Fruit fly (Drosophila melanogaster) whole organism, embryonic: ENCODE results near the gene Edg78E.
A peak's percentile ranks its signal among the peaks of the same experiment; 100 is the strongest.

Source experiments
- Ada2b ChIP-seq: fragments of 200-800 bp; sonication (Bioruptor generic); IDR thresholded peaks from 2 replicates; pipeline ENCODE4 v1.3.6; 2022; ENCODE audit warnings: missing biosample characterization, missing genetic modification characterization
- Antp ChIP-seq: fragments of 200-800 bp; sonication (Bioruptor generic); optimal IDR thresholded peaks from 3 replicates; lab custom pipeline; 2016; ENCODE audit warnings: missing biosample characterization, missing genetic modification characterization
- CG10431 ChIP-seq: fragments of 200-800 bp; sonication (Bioruptor generic); optimal IDR thresholded peaks from 3 replicates; lab custom pipeline; 2018; ENCODE audit warnings: missing biosample characterization, mild to moderate bottlenecking, missing genetic modification characterization
- CG11504 ChIP-seq: fragments of 200-800 bp; sonication (Bioruptor generic); optimal IDR thresholded peaks from 3 replicates; lab custom pipeline; 2019; ENCODE audit warnings: missing biosample characterization, mild to moderate bottlenecking, missing genetic modification characterization, moderate library complexity
- CG11695 ChIP-seq: fragments of 200-800 bp; sonication (Bioruptor generic); IDR thresholded peaks from 3 replicates; pipeline ENCODE4 v1.3.6; 2022; ENCODE audit warnings: missing biosample characterization, missing genetic modification characterization
- CG12071 ChIP-seq: fragments of 200-800 bp; sonication (Bioruptor generic); optimal IDR thresholded peaks from 3 replicates; lab custom pipeline; 2018; ENCODE audit warnings: missing biosample characterization, mild to moderate bottlenecking, missing genetic modification characterization
- CG12155 ChIP-seq: fragments of 200-800 bp; sonication (Bioruptor generic); optimal IDR thresholded peaks from 3 replicates; lab custom pipeline; 2016; ENCODE audit warnings: missing biosample characterization, missing genetic modification characterization
- CG12219 ChIP-seq: fragments of 200-800 bp; sonication (Bioruptor generic); optimal IDR thresholded peaks from 3 replicates; lab custom pipeline; 2018; ENCODE audit warnings: missing biosample characterization, mild to moderate bottlenecking, missing genetic modification characterization
- CG13296 ChIP-seq: fragments of 200-800 bp; sonication (Bioruptor generic); optimal IDR thresholded peaks from 3 replicates; lab custom pipeline; 2018; ENCODE audit warnings: missing biosample characterization, mild to moderate bottlenecking, missing genetic modification characterization
- CG14710 ChIP-seq: fragments of 200-800 bp; sonication (Bioruptor generic); optimal IDR thresholded peaks from 3 replicates; lab custom pipeline; 2019; ENCODE audit warnings: missing biosample characterization, mild to moderate bottlenecking, missing genetic modification characterization, moderate library complexity
- CG15601 ChIP-seq: fragments of 200-800 bp; sonication (Bioruptor generic); optimal IDR thresholded peaks from 3 replicates; lab custom pipeline; 2019; ENCODE audit warnings: missing biosample characterization, mild to moderate bottlenecking, missing genetic modification characterization, moderate library complexity
- CG17802 ChIP-seq: fragments of 200-800 bp; sonication (Bioruptor generic); optimal IDR thresholded peaks from 2 replicates; lab custom pipeline; 2018; ENCODE audit warnings: missing biosample characterization, mild to moderate bottlenecking, missing genetic modification characterization, moderate library complexity
- CG18476 ChIP-seq: fragments of 200-800 bp; sonication (Bioruptor generic); optimal IDR thresholded peaks from 2 replicates; lab custom pipeline; 2016; ENCODE audit warnings: missing biosample characterization, mild to moderate bottlenecking, missing genetic modification characterization
- CG2202 ChIP-seq: fragments of 200-800 bp; sonication (Bioruptor generic); optimal IDR thresholded peaks from 2 replicates; lab custom pipeline; 2018; ENCODE audit warnings: missing biosample characterization, mild to moderate bottlenecking, missing genetic modification characterization
- CG3407 ChIP-seq: fragments of 200-800 bp; sonication (Bioruptor generic); optimal IDR thresholded peaks from 2 replicates; lab custom pipeline; 2018; ENCODE audit warnings: missing biosample characterization, mild to moderate bottlenecking, missing genetic modification characterization
- CG3726 ChIP-seq: fragments of 200-800 bp; sonication (Bioruptor generic); IDR thresholded peaks from 3 replicates; pipeline ENCODE4, ENCODE4 v1.3.6; 2022; ENCODE audit warnings: missing biosample characterization, missing genetic modification characterization
- CG4820 ChIP-seq: fragments of 200-800 bp; sonication (Bioruptor generic); optimal IDR thresholded peaks from 3 replicates; lab custom pipeline; 2016; ENCODE audit warnings: missing biosample characterization, missing genetic modification characterization
- CG4854 ChIP-seq: fragments of 200-800 bp; sonication (Bioruptor generic); optimal IDR thresholded peaks from 2 replicates; lab custom pipeline; 2016; ENCODE audit warnings: missing biosample characterization, missing genetic modification characterization, inconsistent platforms
- CG6654 ChIP-seq: fragments of 200-800 bp; sonication (Bioruptor generic); optimal IDR thresholded peaks from 2 replicates; lab custom pipeline; 2017; ENCODE audit warnings: missing biosample characterization, mild to moderate bottlenecking, missing genetic modification characterization
- CG6689 ChIP-seq: fragments of 200-800 bp; sonication (Bioruptor generic); IDR thresholded peaks from 2 replicates; pipeline ENCODE4 v1.3.6; 2022; ENCODE audit warnings: missing biosample characterization, missing genetic modification characterization
- CG7372 ChIP-seq: fragments of 200-800 bp; sonication (Bioruptor generic); IDR thresholded peaks from 2 replicates; pipeline ENCODE4 v1.3.6; 2022; ENCODE audit warnings: missing biosample characterization, missing genetic modification characterization
- CG8388 ChIP-seq: fragments of 200-800 bp; sonication (Bioruptor generic); optimal IDR thresholded peaks from 2 replicates; lab custom pipeline; 2019; ENCODE audit warnings: missing biosample characterization, mild to moderate bottlenecking, missing genetic modification characterization, moderate library complexity
- CG9609 ChIP-seq: fragments of 200-800 bp; sonication (Bioruptor generic); optimal IDR thresholded peaks from 3 replicates; lab custom pipeline; 2016; ENCODE audit warnings: missing biosample characterization, missing genetic modification characterization
- Dfd ChIP-seq, 2 experiments: fragments of >200 bp; optimal IDR thresholded peaks; 2 replicates each; lab custom pipeline; 2017; ENCODE audit warnings: missing biosample characterization in 2 of 2, missing genetic modification characterization in 2 of 2
- H15 ChIP-seq: fragments of 200-800 bp; sonication (Bioruptor generic); IDR thresholded peaks from 3 replicates; pipeline ENCODE4 v1.3.6; 2022; ENCODE audit warnings: missing biosample characterization, missing genetic modification characterization
- Hmr ChIP-seq: fragments of 200-800 bp; sonication (Bioruptor generic); optimal IDR thresholded peaks from 3 replicates; lab custom pipeline; 2017; ENCODE audit warnings: mild to moderate bottlenecking, missing biosample characterization, missing genetic modification reagents, missing genetic modification characterization
- NFAT ChIP-seq: fragments of 200-800 bp; sonication (Bioruptor generic); IDR thresholded peaks from 2 replicates; pipeline ENCODE4 v1.3.6; 2022; ENCODE audit warnings: missing biosample characterization, missing genetic modification characterization
- Ravus ChIP-seq: fragments of 200-800 bp; sonication (Bioruptor generic); IDR thresholded peaks from 2 replicates; pipeline ENCODE4 v1.3.6; 2022; ENCODE audit warnings: missing biosample characterization, missing genetic modification characterization
- Ssrp ChIP-seq: fragments of 200-800 bp; sonication (Bioruptor generic); optimal IDR thresholded peaks from 2 replicates; lab custom pipeline; 2018; ENCODE audit warnings: missing biosample characterization, mild to moderate bottlenecking, missing genetic modification characterization, moderate library complexity
- Stat92E ChIP-seq, 3 experiments: fragments of >200 bp in 2 of 3; fragments of 200-800 bp in 1 of 3; sonication (Bioruptor generic) in 1 of 3; optimal IDR thresholded peaks; 2 replicates each; lab custom pipeline; 2017 to 2019; ENCODE audit warnings: missing biosample characterization in 3 of 3, missing genetic modification characterization in 3 of 3, mild to moderate bottlenecking in 1 of 3, moderate library complexity in 1 of 3
- ash1 ChIP-seq: fragments of 200-800 bp; sonication (Bioruptor generic); optimal IDR thresholded peaks from 2 replicates; lab custom pipeline; 2018; ENCODE audit warnings: missing biosample characterization, mild to moderate bottlenecking, missing genetic modification characterization
- bowl ChIP-seq: fragments of 200-800 bp; sonication (Bioruptor generic); IDR thresholded peaks from 2 replicates; pipeline ENCODE4 v1.3.6; 2022; ENCODE audit warnings: missing biosample characterization, missing genetic modification characterization
- caup ChIP-seq: fragments of 200-800 bp; sonication (Bioruptor generic); optimal IDR thresholded peaks from 3 replicates; lab custom pipeline; 2017; ENCODE audit warnings: missing biosample characterization, mild to moderate bottlenecking, missing genetic modification characterization, moderate library complexity; ENCODE audit not compliant: severe bottlenecking
- chm ChIP-seq: fragments of 200-800 bp; sonication (Bioruptor generic); IDR thresholded peaks from 2 replicates; pipeline ENCODE4 v1.3.6; 2022; ENCODE audit warnings: missing biosample characterization, missing genetic modification characterization
- chn ChIP-seq: fragments of 200-800 bp; sonication (Bioruptor generic); optimal IDR thresholded peaks from 2 replicates; lab custom pipeline; 2016; ENCODE audit warnings: missing biosample characterization, missing genetic modification characterization
- crol ChIP-seq: fragments of 200-800 bp; sonication (Bioruptor generic); IDR thresholded peaks from 2 replicates; pipeline ENCODE4 v1.3.6; 2022; ENCODE audit warnings: missing biosample characterization, missing genetic modification characterization
- dm ChIP-seq: fragments of 200-800 bp; sonication (Bioruptor generic); optimal IDR thresholded peaks from 3 replicates; lab custom pipeline; 2016; ENCODE audit warnings: missing biosample characterization, missing genetic modification characterization
- esg ChIP-seq: fragments of 200-800 bp; sonication (Bioruptor generic); conservative IDR thresholded peaks from 2 replicates; pipeline ENCODE4 v1.3.6; 2022; ENCODE audit warnings: missing biosample characterization, missing genetic modification characterization
- eve ChIP-seq, 2 experiments: fragments of >200 bp; optimal IDR thresholded peaks; 2 replicates each; lab custom pipeline; 2017; ENCODE audit warnings: missing biosample characterization in 2 of 2, missing genetic modification characterization in 2 of 2
- ftz-f1 ChIP-seq: fragments of 200-800 bp; sonication (Bioruptor generic); optimal IDR thresholded peaks from 2 replicates; lab custom pipeline; 2016; ENCODE audit warnings: missing biosample characterization, missing genetic modification characterization
- grau ChIP-seq: fragments of 200-800 bp; optimal IDR thresholded peaks from 3 replicates; lab custom pipeline; 2019; ENCODE audit warnings: missing biosample characterization, mild to moderate bottlenecking, missing genetic modification characterization, moderate library complexity
- jigr1 ChIP-seq: fragments of 200-800 bp; sonication (Bioruptor generic); IDR thresholded peaks from 3 replicates; pipeline ENCODE4 v1.3.6; 2022; ENCODE audit warnings: missing biosample characterization, missing genetic modification characterization
- lbe ChIP-seq: fragments of 200-800 bp; sonication (Bioruptor generic); optimal IDR thresholded peaks from 2 replicates; lab custom pipeline; 2016; ENCODE audit warnings: missing biosample characterization, mild to moderate bottlenecking, missing genetic modification characterization
- lmd ChIP-seq: fragments of 200-800 bp; sonication (Bioruptor generic); IDR thresholded peaks from 2 replicates; pipeline ENCODE4 v1.3.6; 2022; ENCODE audit warnings: missing biosample characterization, missing genetic modification characterization
- mirr ChIP-seq: fragments of 200-800 bp; sonication (Bioruptor generic); optimal IDR thresholded peaks from 3 replicates; lab custom pipeline; 2018; ENCODE audit warnings: missing biosample characterization, mild to moderate bottlenecking, missing genetic modification characterization
- oc ChIP-seq: fragments of 200-800 bp; sonication (Bioruptor generic); optimal IDR thresholded peaks from 2 replicates; lab custom pipeline; 2018; ENCODE audit warnings: missing biosample characterization, mild to moderate bottlenecking, missing genetic modification characterization, moderate library complexity
- p53 ChIP-seq: fragments of 200-800 bp; sonication (Bioruptor generic); optimal IDR thresholded peaks from 2 replicates; lab custom pipeline; 2016; ENCODE audit warnings: missing biosample characterization, missing genetic modification characterization
- salm ChIP-seq: fragments of 200-800 bp; sonication (Bioruptor generic); optimal IDR thresholded peaks from 2 replicates; lab custom pipeline; 2018; ENCODE audit warnings: missing biosample characterization, mild to moderate bottlenecking, missing genetic modification characterization
- scrt ChIP-seq: fragments of 200-800 bp; sonication (Bioruptor generic); optimal IDR thresholded peaks from 2 replicates; lab custom pipeline; 2018; ENCODE audit warnings: missing biosample characterization, mild to moderate bottlenecking, missing genetic modification characterization, moderate library complexity
- tx ChIP-seq: fragments of 200-800 bp; sonication (Bioruptor generic); optimal IDR thresholded peaks from 2 replicates; lab custom pipeline; 2016; ENCODE audit warnings: missing biosample characterization, missing genetic modification characterization
- unc-4 ChIP-seq: fragments of 200-800 bp; sonication (Bioruptor generic); IDR thresholded peaks from 2 replicates; pipeline ENCODE4 v1.3.6; 2022; ENCODE audit warnings: missing biosample characterization, missing genetic modification characterization; ENCODE audit not compliant: partially characterized antibody
- yki ChIP-seq: fragments of >200 bp; optimal IDR thresholded peaks from 3 replicates; lab custom pipeline; 2018

Edg78E gene

DNA sequence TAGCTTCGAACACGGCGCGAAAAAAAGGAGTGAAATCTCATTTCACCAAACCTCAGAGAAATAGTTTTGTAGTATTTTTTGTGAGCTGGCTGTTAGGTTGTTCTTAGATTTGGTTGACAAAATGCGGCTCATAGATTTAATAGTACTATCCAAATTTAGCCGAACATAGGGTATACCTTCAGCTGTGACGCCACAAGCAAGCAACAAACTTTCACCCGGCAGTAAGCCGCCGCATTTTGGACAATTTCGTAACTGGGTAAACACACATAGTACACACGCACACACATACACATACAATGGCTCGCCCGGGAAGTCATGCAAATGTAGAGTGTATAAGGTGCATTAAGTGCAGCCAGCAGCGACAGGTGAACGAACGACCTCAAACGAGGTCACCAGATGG lies 38.3 kb downstream of the Edg78E start (continued):
- TF ChIP-seq oc (tag; lab: Kevin White, UChicago) (peak; percentile 37), CG9609 (GFP tag; lab: Kevin White, UChicago) (no peak), dm (no peak), NFAT (GFP tag; lab: Robert Waterston, UW) (no peak), chn (GFP tag; lab: Kevin White, UChicago) (no peak), CG18476 (GFP tag; lab: Kevin White, UChicago) (no peak), CG8388 (GFP tag; lab: Kevin White, UChicago) (no peak), ash1 (GFP tag; lab: Kevin White, UChicago) (no peak), CG4820 (GFP tag; lab: Kevin White, UChicago) (no peak), CG14710 (tag; lab: Kevin White, UChicago) (peak; percentile 4), CG11504 (tag; lab: Kevin White, UChicago) (peak; percentile 45), Ada2b (GFP tag; lab: Robert Waterston, UW) (no peak), H15 (GFP tag; lab: Robert Waterston, UW) (0 out of 3 replicates have a peak, but pooled peaks have one; percentile 7), CG17802 (tag; lab: Kevin White, UChicago) (no peak), ftz-f1 (no peak), lbe (GFP tag; lab: Kevin White, UChicago) (no peak), CG3726 (GFP tag; lab: Robert Waterston, UW) (no peak), CG11695 (no peak), lmd (GFP tag; lab: Robert Waterston, UW) (peak; percentile 7; the same call in 1 of the 2 replicates), scrt (GFP tag; lab: Kevin White, UChicago) (no peak), Stat92E (GFP tag; optimal IDR thresholded peaks at IDR 0.05; lab: Kevin White, UChicago) (no peak), esg (GFP tag; lab: Robert Waterston, UW) (no peak), mirr (GFP tag; lab: Kevin White, UChicago) (no peak), Antp (GFP tag; lab: Kevin White, UChicago) (no peak), CG3407 (peak; percentile 26), eve (GFP tag; optimal IDR thresholded peaks at IDR 0.05; lab: Kevin White, UChicago) (peak in 1 of 2 experiments; percentile 30), CG12219 (GFP tag; lab: Kevin White, UChicago) (peak; percentile 19), p53 (GFP tag; lab: Kevin White, UChicago) (no peak), yki (lab: Kevin White, UChicago) (no peak), jigr1 (GFP tag; lab: Robert Waterston, UW) (no peak), CG12155 (no peak), caup (no peak), Dfd (GFP tag; optimal IDR thresholded peaks at IDR 0.05; lab: Kevin White, UChicago) (no peak), salm (tag; lab: Kevin White, UChicago) (no peak), CG4854 (GFP tag; lab: Kevin White, UChicago) (no peak), grau (no peak), Ssrp (tag; lab: Kevin White, UChicago) (peak; percentile 9), CG13296 (GFP tag; lab: Kevin White, UChicago) (no peak), Hmr (GFP tag; lab: Kevin White, UChicago) (no peak), chm (GFP tag; lab: Robert Waterston, UW) (0 out of 2 replicates have a peak, but pooled peaks have one; percentile 25), Ravus (no peak), bowl (GFP tag; lab: Robert Waterston, UW) (no peak), CG7372 (no peak), tx (GFP tag; lab: Kevin White, UChicago) (no peak), CG15601 (tag; lab: Kevin White, UChicago) (peak; percentile 23), unc-4 (GFP tag; lab: Robert Waterston, UW) (no peak), CG12071 (GFP tag; lab: Kevin White, UChicago) (peak; percentile 3), CG6654 (GFP tag; lab: Kevin White, UChicago) (peak; percentile 9), CG2202 (tag; lab: Kevin White, UChicago) (no peak), crol (GFP tag; lab: Robert Waterston, UW) (peak; percentile 32; the same call in 1 of the 2 replicates), CG6689 (GFP tag; lab: Robert Waterston, UW) (peak; percentile 36; the same call in 1 of the 2 replicates), CG10431 (GFP tag; lab: Kevin White, UChicago) (peak; percentile 11)
